Fruit fly (Drosophila melanogaster) whole organism, embryonic: Measurements from ENCODE around the gene Cyp9f2.

Experiments used
- CG10366 ChIP-seq: fragments of 200-800 bp; sonication (Bioruptor generic); IDR thresholded peaks from 2 replicates; pipeline ENCODE4 v1.3.6; 2022; ENCODE audit warnings: missing biosample characterization, missing genetic modification characterization
- CG10979 ChIP-seq: fragments of 200-800 bp; sonication (Bioruptor generic); optimal IDR thresholded peaks from 2 replicates; lab custom pipeline; 2018; ENCODE audit warnings: missing biosample characterization, mild to moderate bottlenecking, missing genetic modification characterization, moderate library complexity
- CG14441 ChIP-seq: fragments of 200-800 bp; sonication (Bioruptor generic); IDR thresholded peaks from 2 replicates; pipeline ENCODE4 v1.3.6; 2022; ENCODE audit warnings: missing biosample characterization, missing genetic modification characterization
- CG15011 ChIP-seq: fragments of 200-800 bp; sonication (Bioruptor generic); optimal IDR thresholded peaks from 3 replicates; lab custom pipeline; 2018; ENCODE audit warnings: missing biosample characterization, mild to moderate bottlenecking, missing genetic modification characterization
- CG1647 ChIP-seq: fragments of 200-800 bp; sonication (Bioruptor generic); optimal IDR thresholded peaks from 3 replicates; lab custom pipeline; 2016; ENCODE audit warnings: missing biosample characterization, missing genetic modification characterization
- CG17359 ChIP-seq: fragments of 200-800 bp; sonication (Bioruptor generic); optimal IDR thresholded peaks from 3 replicates; lab custom pipeline; 2018; ENCODE audit warnings: missing biosample characterization, mild to moderate bottlenecking, missing genetic modification characterization, moderate library complexity
- CG3281 ChIP-seq: fragments of 200-800 bp; sonication (Bioruptor generic); optimal IDR thresholded peaks from 3 replicates; lab custom pipeline; 2017; ENCODE audit warnings: missing biosample characterization, mild to moderate bottlenecking, missing genetic modification characterization
- CG3995 ChIP-seq: fragments of 200-800 bp; sonication (Bioruptor generic); optimal IDR thresholded peaks from 3 replicates; lab custom pipeline; 2016; ENCODE audit warnings: missing biosample characterization, missing genetic modification characterization
- CG4424 ChIP-seq: fragments of 200-800 bp; sonication (Bioruptor generic); optimal IDR thresholded peaks from 3 replicates; lab custom pipeline; 2016; ENCODE audit warnings: missing biosample characterization, missing genetic modification characterization
- CG6765 ChIP-seq: fragments of 200-800 bp; sonication (Bioruptor generic); optimal IDR thresholded peaks from 3 replicates; lab custom pipeline; 2017; ENCODE audit warnings: missing biosample characterization, mild to moderate bottlenecking, missing genetic modification characterization
- CG6791 ChIP-seq: fragments of 200-800 bp; sonication (Bioruptor generic); IDR thresholded peaks from 3 replicates; pipeline ENCODE4 v1.3.6; 2022; ENCODE audit warnings: missing biosample characterization, missing genetic modification characterization; ENCODE audit not compliant: partially characterized antibody
- CG7357 ChIP-seq: fragments of 200-800 bp; sonication (Bioruptor generic); IDR thresholded peaks from 3 replicates; pipeline ENCODE4 v1.3.6; 2022; ENCODE audit warnings: missing biosample characterization, missing genetic modification characterization
- CG7556 ChIP-seq: fragments of 200-800 bp; sonication (Bioruptor generic); optimal IDR thresholded peaks from 2 replicates; lab custom pipeline; 2017; ENCODE audit warnings: missing biosample characterization, mild to moderate bottlenecking, missing genetic modification characterization
- CG7928 ChIP-seq: fragments of 200-800 bp; sonication (Bioruptor generic); optimal IDR thresholded peaks from 2 replicates; lab custom pipeline; 2017; ENCODE audit warnings: missing biosample characterization, mild to moderate bottlenecking, missing genetic modification characterization
- CG8944 ChIP-seq: fragments of 200-800 bp; sonication (Bioruptor generic); optimal IDR thresholded peaks from 3 replicates; lab custom pipeline; 2016; ENCODE audit warnings: missing biosample characterization, missing genetic modification characterization
- CG9437 ChIP-seq: fragments of 200-800 bp; sonication (Bioruptor generic); optimal IDR thresholded peaks from 2 replicates; lab custom pipeline; 2018; ENCODE audit warnings: missing biosample characterization, mild to moderate bottlenecking, missing genetic modification characterization
- Fer1 ChIP-seq: fragments of 200-800 bp; sonication (Bioruptor generic); optimal IDR thresholded peaks from 2 replicates; lab custom pipeline; 2017; ENCODE audit warnings: missing biosample characterization, mild to moderate bottlenecking, missing genetic modification characterization
- Fer3 ChIP-seq: fragments of 200-800 bp; sonication (Bioruptor generic); optimal IDR thresholded peaks from 2 replicates; lab custom pipeline; 2018; ENCODE audit warnings: missing biosample characterization, mild to moderate bottlenecking, missing genetic modification characterization, moderate library complexity
- HHEX ChIP-seq: fragments of 200-800 bp; sonication (Bioruptor generic); optimal IDR thresholded peaks from 3 replicates; lab custom pipeline; 2017; ENCODE audit warnings: missing biosample characterization, mild to moderate bottlenecking, missing genetic modification characterization, missing genetic modification reagents
- Hey ChIP-seq: fragments of 200-800 bp; sonication (Bioruptor generic); optimal IDR thresholded peaks from 3 replicates; lab custom pipeline; 2018; ENCODE audit warnings: missing biosample characterization, mild to moderate bottlenecking, missing genetic modification characterization
- Hmr ChIP-seq: fragments of 200-800 bp; sonication (Bioruptor generic); optimal IDR thresholded peaks from 3 replicates; lab custom pipeline; 2017; ENCODE audit warnings: mild to moderate bottlenecking, missing biosample characterization, missing genetic modification reagents, missing genetic modification characterization
- Lim3 ChIP-seq: fragments of 200-800 bp; sonication (Bioruptor generic); IDR thresholded peaks from 2 replicates; pipeline ENCODE4 v1.3.6; 2022; ENCODE audit warnings: missing biosample characterization, missing genetic modification characterization
- Nf-YC ChIP-seq: fragments of 200-800 bp; optimal IDR thresholded peaks from 3 replicates; lab custom pipeline; 2019; ENCODE audit warnings: missing biosample characterization, mild to moderate bottlenecking, missing genetic modification characterization, moderate library complexity
- Xbp1 ChIP-seq: fragments of 200-800 bp; sonication (Bioruptor generic); optimal IDR thresholded peaks from 3 replicates; lab custom pipeline; 2016; ENCODE audit warnings: missing biosample characterization, mild to moderate bottlenecking, missing genetic modification characterization
- amos ChIP-seq: fragments of 200-800 bp; sonication (Bioruptor generic); IDR thresholded peaks from 2 replicates; pipeline ENCODE4 v1.3.6; 2022; ENCODE audit warnings: missing biosample characterization, missing genetic modification characterization; ENCODE audit not compliant: partially characterized antibody
- chif ChIP-seq, 2 experiments: fragments of 200-800 bp; sonication (Bioruptor generic); optimal IDR thresholded peaks; 3 replicates each; lab custom pipeline; 2016; ENCODE audit warnings: missing biosample characterization in 2 of 2, missing genetic modification characterization in 2 of 2
- chm ChIP-seq: fragments of 200-800 bp; sonication (Bioruptor generic); IDR thresholded peaks from 2 replicates; pipeline ENCODE4 v1.3.6; 2022; ENCODE audit warnings: missing biosample characterization, missing genetic modification characterization
- dmrt99B ChIP-seq: fragments of 200-800 bp; sonication (Bioruptor generic); optimal IDR thresholded peaks from 2 replicates; lab custom pipeline; 2018; ENCODE audit warnings: missing biosample characterization, mild to moderate bottlenecking, missing genetic modification characterization, moderate library complexity
- exex ChIP-seq: fragments of 200-800 bp; sonication (Bioruptor generic); optimal IDR thresholded peaks from 4 replicates; lab custom pipeline; 2018; ENCODE audit warnings: missing biosample characterization, mild to moderate bottlenecking, missing genetic modification characterization, moderate library complexity
- fd3F ChIP-seq: fragments of 200-800 bp; sonication (Bioruptor generic); optimal IDR thresholded peaks from 2 replicates; lab custom pipeline; 2018; ENCODE audit warnings: missing biosample characterization, mild to moderate bottlenecking, missing genetic modification characterization, moderate library complexity
- fd64A ChIP-seq: fragments of 200-800 bp; sonication (Bioruptor generic); optimal IDR thresholded peaks from 3 replicates; lab custom pipeline; 2018; ENCODE audit warnings: missing biosample characterization, mild to moderate bottlenecking, missing genetic modification characterization
- hb ChIP-seq: fragments of 200-800 bp; sonication (Bioruptor generic); IDR thresholded peaks from 3 replicates; pipeline ENCODE4 v1.3.6; 2022; ENCODE audit warnings: missing biosample characterization, missing genetic modification characterization; ENCODE audit not compliant: partially characterized antibody
- kay ChIP-seq: fragments of 200-800 bp; sonication (Bioruptor generic); optimal IDR thresholded peaks from 2 replicates; lab custom pipeline; 2016; ENCODE audit warnings: missing biosample characterization, missing genetic modification characterization
- luna ChIP-seq: fragments of 200-800 bp; sonication (Bioruptor generic); optimal IDR thresholded peaks from 2 replicates; lab custom pipeline; 2016; ENCODE audit warnings: missing biosample characterization, missing genetic modification characterization
- nau ChIP-seq: fragments of 200-800 bp; sonication (Bioruptor generic); optimal IDR thresholded peaks from 3 replicates; lab custom pipeline; 2017; ENCODE audit warnings: missing biosample characterization, mild to moderate bottlenecking, missing genetic modification characterization, missing genetic modification reagents
- pita ChIP-seq: fragments of 200-800 bp; sonication (Bioruptor generic); optimal IDR thresholded peaks from 2 replicates; lab custom pipeline; 2017; ENCODE audit warnings: missing biosample characterization, mild to moderate bottlenecking, missing genetic modification characterization
- row ChIP-seq: fragments of 200-800 bp; sonication (Bioruptor generic); IDR thresholded peaks from 3 replicates; pipeline ENCODE4 v1.3.6; 2022; ENCODE audit warnings: missing biosample characterization, missing genetic modification characterization
- stc ChIP-seq: fragments of 200-800 bp; sonication (Bioruptor generic); IDR thresholded peaks from 2 replicates; pipeline ENCODE4 v1.3.6; 2022; ENCODE audit warnings: missing biosample characterization, missing genetic modification characterization
- tin ChIP-seq: fragments of 200-800 bp; sonication (Bioruptor generic); optimal IDR thresholded peaks from 3 replicates; lab custom pipeline; 2016; ENCODE audit warnings: missing biosample characterization, missing genetic modification characterization
- unc-4 ChIP-seq: fragments of 200-800 bp; sonication (Bioruptor generic); IDR thresholded peaks from 2 replicates; pipeline ENCODE4 v1.3.6; 2022; ENCODE audit warnings: missing biosample characterization, missing genetic modification characterization; ENCODE audit not compliant: partially characterized antibody
- unpg ChIP-seq: fragments of 200-800 bp; sonication (Bioruptor generic); optimal IDR thresholded peaks from 3 replicates; lab custom pipeline; 2018; ENCODE audit warnings: missing biosample characterization, mild to moderate bottlenecking, missing genetic modification characterization, moderate library complexity

Cyp9f2 gene

dm6 chr3R:12369135-12369792 lies 36.6 kb downstream of the Cyp9f2 start, which contains the start of gene GstD1 (continued):
- TF ChIP-seq CG3995 (GFP tag; lab: Kevin White, UChicago): peak; percentile 49
- TF ChIP-seq CG3281 (GFP tag; lab: Kevin White, UChicago): peak; percentile 58
- TF ChIP-seq amos (GFP tag; lab: Robert Waterston, UW): peak; percentile 36; the same call in 1 of the 2 replicates
- TF ChIP-seq Fer3 (tag; lab: Kevin White, UChicago): peak; percentile 12
- peak; percentile 75 for TF ChIP-seq chm (GFP tag; lab: Robert Waterston, UW)
- no peak for TF ChIP-seq pita (GFP tag; lab: Kevin White, UChicago)
- peak; percentile 53 for TF ChIP-seq CG7556 (GFP tag; lab: Kevin White, UChicago)
- TF ChIP-seq Lim3 (GFP tag; lab: Robert Waterston, UW): no peak
- TF ChIP-seq nau (GFP tag; lab: Kevin White, UChicago): peak; percentile 6
- peak; percentile 66 for TF ChIP-seq kay
- peak; percentile 18 for TF ChIP-seq exex (tag; lab: Kevin White, UChicago)
- TF ChIP-seq luna (GFP tag; lab: Kevin White, UChicago): peak; percentile 26
- peak; percentile 36 for TF ChIP-seq CG1647
- no peak for TF ChIP-seq fd64A
- peak; percentile 38 for TF ChIP-seq Fer1 (GFP tag; lab: Kevin White, UChicago)
- peak; percentile 34 for TF ChIP-seq fd3F (GFP tag; lab: Kevin White, UChicago)
- TF ChIP-seq Hey (tag; lab: Kevin White, UChicago): peak; percentile 18
- TF ChIP-seq tin (GFP tag; lab: Kevin White, UChicago): peak; percentile 20
- TF ChIP-seq unc-4 (GFP tag; lab: Robert Waterston, UW): 0 out of 2 replicates have a peak, but pooled peaks have one; percentile 18
- no peak; the same call in 1 of the 2 replicates for TF ChIP-seq CG14441 (GFP tag; lab: Robert Waterston, UW)
- TF ChIP-seq CG4424 (GFP tag; lab: Kevin White, UChicago): peak; percentile 8
- no peak for TF ChIP-seq unpg
- peak; percentile 55 for TF ChIP-seq dmrt99B (tag; lab: Kevin White, UChicago)
- TF ChIP-seq CG17359 (tag; lab: Kevin White, UChicago): peak; percentile 8
- TF ChIP-seq CG7357 (GFP tag; lab: Robert Waterston, UW): no peak
- TF ChIP-seq row: peak; percentile 64
- TF ChIP-seq CG6765: peak; percentile 37
- peak; percentile 52; the same call in 1 of the 2 replicates for TF ChIP-seq stc (GFP tag; lab: Robert Waterston, UW)
- peak; percentile 4 for TF ChIP-seq CG15011
- no peak for TF ChIP-seq Nf-YC (tag; lab: Kevin White, UChicago)
- peak; percentile 11 to 62 for TF ChIP-seq chif (GFP tag; optimal IDR thresholded peaks at IDR 0.05; lab: Kevin White, UChicago)
- TF ChIP-seq HHEX: peak; percentile 47
- peak; percentile 52 for TF ChIP-seq CG7928
- TF ChIP-seq CG6791: 0 out of 3 replicates have a peak, but pooled peaks have one; percentile 27
- TF ChIP-seq CG8944 (GFP tag; lab: Kevin White, UChicago): peak; percentile 23
- TF ChIP-seq CG10366 (GFP tag; lab: Robert Waterston, UW): peak; percentile 21; the same call in 1 of the 2 replicates
- TF ChIP-seq hb (GFP tag; lab: Robert Waterston, UW): no peak
- TF ChIP-seq Xbp1: peak; percentile 36
- TF ChIP-seq CG9437 (GFP tag; lab: Kevin White, UChicago): peak; percentile 35
- peak; percentile 12 for TF ChIP-seq CG10979 (tag; lab: Kevin White, UChicago)
- peak; percentile 43 for TF ChIP-seq Hmr
